Fruit fly (Drosophila melanogaster): Measurements from ENCODE around the gene sl.

Gene sl

dm6 chrX:16384843-16385726, 35.0 kb downstream of the sl start, which contains the start of the genes CG9992 and CG4239 (continued):
- peak; percentile 77 for TF ChIP-seq CG30403 (GFP tag; optimal IDR thresholded peaks at IDR 0.05)
- no peak for TF ChIP-seq CG11398 (GFP tag; optimal IDR thresholded peaks at IDR 0.05)
- TF ChIP-seq CG9876 (GFP tag; optimal IDR thresholded peaks at IDR 0.05): no peak
- peak; percentile 45; the same call in 1 of the 3 replicates for TF ChIP-seq tgo (GFP tag; IDR thresholded peaks at IDR 0.05)
- peak; percentile 40; the same call in 1 of the 3 replicates for TF ChIP-seq Aef1 (GFP tag; IDR thresholded peaks at IDR 0.05)
- TF ChIP-seq ranshi (GFP tag; IDR thresholded peaks at IDR 0.05): peak; percentile 56; the same call in 1 of the 2 replicates
- TF ChIP-seq Bteb2 (GFP tag; optimal IDR thresholded peaks at IDR 0.05): no peak
- TF ChIP-seq Atf-2 (GFP tag; optimal IDR thresholded peaks at IDR 0.05): peak; percentile 5
- TF ChIP-seq CG15011 (GFP tag; optimal IDR thresholded peaks at IDR 0.05): peak; percentile 2
- peak; percentile 4 for TF ChIP-seq CG7556 (GFP tag; optimal IDR thresholded peaks at IDR 0.05)
- peak; percentile 66; the same call in 1 of the 2 replicates for TF ChIP-seq CG31441 (GFP tag; IDR thresholded peaks at IDR 0.05)
- no peak for TF ChIP-seq CG16779 (GFP tag; IDR thresholded peaks at IDR 0.05)
- TF ChIP-seq CG11504 (tag; optimal IDR thresholded peaks at IDR 0.05): peak; percentile 75
- TF ChIP-seq nerfin-1 (tag; optimal IDR thresholded peaks at IDR 0.05): peak; percentile 29
- TF ChIP-seq ci (GFP tag; IDR thresholded peaks at IDR 0.05): peak; percentile 47; the same call in 1 of the 3 replicates
- no peak for TF ChIP-seq kni (GFP tag; optimal IDR thresholded peaks at IDR 0.05)
- TF ChIP-seq CG2199 (GFP tag; IDR thresholded peaks at IDR 0.05): no peak
- TF ChIP-seq ttk (GFP tag; IDR thresholded peaks at IDR 0.05): no peak
- no peak for TF ChIP-seq CG10274 (GFP tag; optimal IDR thresholded peaks at IDR 0.05)
- peak; percentile 37 for TF ChIP-seq Bdp1 (GFP tag; optimal IDR thresholded peaks at IDR 0.05)
- no peak for TF ChIP-seq peb (GFP tag; IDR thresholded peaks at IDR 0.05)
- TF ChIP-seq dysf (GFP tag; IDR thresholded peaks at IDR 0.05): peak; percentile 73
- no peak for TF ChIP-seq cad (GFP tag; optimal IDR thresholded peaks at IDR 0.05)
- no peak for TF ChIP-seq CG6765 (GFP tag; optimal IDR thresholded peaks at IDR 0.05)
- peak in 1 of 2 experiments; percentile 57 for TF ChIP-seq Dfd (GFP tag; optimal IDR thresholded peaks at IDR 0.05)
- peak; percentile 7 for TF ChIP-seq pum (GFP tag; optimal IDR thresholded peaks at IDR 0.05)
- TF ChIP-seq CG13424 (tag; optimal IDR thresholded peaks at IDR 0.05): peak; percentile 73
- no peak for TF ChIP-seq CG6254 (GFP tag; optimal IDR thresholded peaks at IDR 0.05)
- TF ChIP-seq Rfx (GFP tag; IDR thresholded peaks at IDR 0.05): peak; percentile 69; the same call in 1 of the 2 replicates
- peak; percentile 70 for TF ChIP-seq CG4404 (GFP tag; IDR thresholded peaks at IDR 0.05)
- peak; percentile 97 for TF ChIP-seq CG7357 (GFP tag; IDR thresholded peaks at IDR 0.05)
- TF ChIP-seq CG31224 (GFP tag; IDR thresholded peaks at IDR 0.05): peak; percentile 44; the same call in 1 of the 2 replicates
- no peak for TF ChIP-seq CG12219 (GFP tag; optimal IDR thresholded peaks at IDR 0.05)
- TF ChIP-seq CG31388 (GFP tag; optimal IDR thresholded peaks at IDR 0.05): no peak
- no peak for TF ChIP-seq mld (GFP tag; IDR thresholded peaks at IDR 0.05; ENCODE audit: partially characterized antibody)
- TF ChIP-seq CG11695 (GFP tag; IDR thresholded peaks at IDR 0.05): no peak
- TF ChIP-seq wor (GFP tag; IDR thresholded peaks at IDR 0.05): no peak
- TF ChIP-seq CG8089 (GFP tag; optimal IDR thresholded peaks at IDR 0.05): no peak
- TF ChIP-seq pita (GFP tag; optimal IDR thresholded peaks at IDR 0.05): no peak
- TF ChIP-seq CG8924 (tag; optimal IDR thresholded peaks at IDR 0.05): peak; percentile 65
- TF ChIP-seq CG1647 (GFP tag; optimal IDR thresholded peaks at IDR 0.05): no peak
- TF ChIP-seq zf30C (GFP tag; optimal IDR thresholded peaks at IDR 0.05): no peak
- peak; percentile 75 for TF ChIP-seq CG9932 (GFP tag; IDR thresholded peaks at IDR 0.05)
- TF ChIP-seq schlank (tag; optimal IDR thresholded peaks at IDR 0.05): no peak
- peak; percentile 69 for TF ChIP-seq bbx (GFP tag; IDR thresholded peaks at IDR 0.05; ENCODE audit: partially characterized antibody)
- TF ChIP-seq en (GFP tag; optimal IDR thresholded peaks at IDR 0.05): no peak
- TF ChIP-seq Trl (optimal IDR thresholded peaks at IDR 0.05): peak in 1 of 2 experiments; percentile 52
- TF ChIP-seq Trl (GFP tag; optimal IDR thresholded peaks at IDR 0.05): peak; percentile 1
- TF ChIP-seq fu2 (GFP tag; optimal IDR thresholded peaks at IDR 0.05): peak; percentile 23
- no peak; the same call in 1 of the 2 replicates for TF ChIP-seq wdn (GFP tag; IDR thresholded peaks at IDR 0.05)

Data from whole organism, embryonic.